Fruit fly (Drosophila melanogaster) whole organism, embryonic: Measurements from ENCODE around the gene ghi.
A peak's percentile ranks its signal among the peaks of the same experiment; 100 is the strongest.

ENCODE experiments used
- CG11456 ChIP-seq: fragments of 200-800 bp; sonication (Bioruptor generic); IDR thresholded peaks from 3 replicates; pipeline ENCODE4 v1.3.6; 2022; ENCODE audit warnings: missing biosample characterization, missing genetic modification characterization
- CG11560 ChIP-seq: fragments of 200-800 bp; sonication (Bioruptor generic); IDR thresholded peaks from 3 replicates; pipeline ENCODE4 v1.3.6; 2022; ENCODE audit warnings: missing biosample characterization, missing genetic modification characterization
- CG11723 ChIP-seq: fragments of 200-800 bp; sonication (Bioruptor generic); optimal IDR thresholded peaks from 2 replicates; lab custom pipeline; 2017; ENCODE audit warnings: missing biosample characterization, mild to moderate bottlenecking, missing genetic modification characterization
- CG12236 ChIP-seq: fragments of 200-800 bp; sonication (Bioruptor generic); optimal IDR thresholded peaks from 2 replicates; lab custom pipeline; 2016; ENCODE audit warnings: missing biosample characterization, missing genetic modification characterization
- CG13424 ChIP-seq: fragments of 200-800 bp; sonication (Bioruptor generic); optimal IDR thresholded peaks from 2 replicates; lab custom pipeline; 2019; ENCODE audit warnings: missing biosample characterization, mild to moderate bottlenecking, missing genetic modification characterization, moderate library complexity
- CG14441 ChIP-seq: fragments of 200-800 bp; sonication (Bioruptor generic); IDR thresholded peaks from 2 replicates; pipeline ENCODE4 v1.3.6; 2022; ENCODE audit warnings: missing biosample characterization, missing genetic modification characterization
- CG17359 ChIP-seq: fragments of 200-800 bp; sonication (Bioruptor generic); optimal IDR thresholded peaks from 3 replicates; lab custom pipeline; 2018; ENCODE audit warnings: missing biosample characterization, mild to moderate bottlenecking, missing genetic modification characterization, moderate library complexity
- CG17802 ChIP-seq: fragments of 200-800 bp; sonication (Bioruptor generic); optimal IDR thresholded peaks from 2 replicates; lab custom pipeline; 2018; ENCODE audit warnings: missing biosample characterization, mild to moderate bottlenecking, missing genetic modification characterization, moderate library complexity
- CG18011 ChIP-seq: fragments of 200-800 bp; sonication (Bioruptor generic); optimal IDR thresholded peaks from 2 replicates; lab custom pipeline; 2017; ENCODE audit warnings: missing biosample characterization, missing genetic modification characterization, mild to moderate bottlenecking, moderate library complexity, missing genotype
- CG30020 ChIP-seq: fragments of 200-800 bp; optimal IDR thresholded peaks from 2 replicates; lab custom pipeline; 2019; ENCODE audit warnings: missing biosample characterization, mild to moderate bottlenecking, missing genetic modification characterization, moderate library complexity
- CG33557 ChIP-seq: fragments of 200-800 bp; sonication (Bioruptor generic); optimal IDR thresholded peaks from 2 replicates; lab custom pipeline; 2019; ENCODE audit warnings: missing biosample characterization, mild to moderate bottlenecking, missing genetic modification characterization, moderate library complexity
- CG7556 ChIP-seq: fragments of 200-800 bp; sonication (Bioruptor generic); optimal IDR thresholded peaks from 2 replicates; lab custom pipeline; 2017; ENCODE audit warnings: missing biosample characterization, mild to moderate bottlenecking, missing genetic modification characterization
- CG7928 ChIP-seq: fragments of 200-800 bp; sonication (Bioruptor generic); optimal IDR thresholded peaks from 2 replicates; lab custom pipeline; 2017; ENCODE audit warnings: missing biosample characterization, mild to moderate bottlenecking, missing genetic modification characterization
- CG9215 ChIP-seq: fragments of 200-800 bp; sonication (Bioruptor generic); IDR thresholded peaks from 2 replicates; pipeline ENCODE4 v1.3.6; 2022; ENCODE audit warnings: missing biosample characterization, missing genetic modification characterization
- CG9817 ChIP-seq: fragments of 200-800 bp; sonication (Bioruptor generic); optimal IDR thresholded peaks from 2 replicates; lab custom pipeline; 2018; ENCODE audit warnings: missing biosample characterization, mild to moderate bottlenecking, missing genetic modification characterization, moderate library complexity
- Camta ChIP-seq: fragments of 200-800 bp; sonication (Bioruptor generic); optimal IDR thresholded peaks from 2 replicates; lab custom pipeline; 2016; ENCODE audit warnings: missing biosample characterization, missing genetic modification characterization
- Dek ChIP-seq: fragments of 200-800 bp; sonication (Bioruptor generic); optimal IDR thresholded peaks from 3 replicates; lab custom pipeline; 2019; ENCODE audit warnings: missing biosample characterization, mild to moderate bottlenecking, missing genetic modification characterization, moderate library complexity
- Drgx ChIP-seq: fragments of 200-800 bp; sonication (Bioruptor generic); IDR thresholded peaks from 2 replicates; pipeline ENCODE4 v1.3.6; 2022; ENCODE audit warnings: missing biosample characterization, missing genetic modification characterization
- Ets97D ChIP-seq: fragments of 200-800 bp; sonication (Bioruptor generic); optimal IDR thresholded peaks from 3 replicates; lab custom pipeline; 2016; ENCODE audit warnings: missing biosample characterization, missing genetic modification characterization
- Fer1 ChIP-seq: fragments of 200-800 bp; sonication (Bioruptor generic); optimal IDR thresholded peaks from 2 replicates; lab custom pipeline; 2017; ENCODE audit warnings: missing biosample characterization, mild to moderate bottlenecking, missing genetic modification characterization
- Fer2 ChIP-seq: fragments of 200-800 bp; sonication (Bioruptor generic); optimal IDR thresholded peaks from 2 replicates; lab custom pipeline; 2018; ENCODE audit warnings: missing biosample characterization, mild to moderate bottlenecking, missing genetic modification characterization, moderate library complexity
- HLHmδ ChIP-seq: fragments of 200-800 bp; sonication (Bioruptor generic); optimal IDR thresholded peaks from 2 replicates; lab custom pipeline; 2018; ENCODE audit warnings: missing biosample characterization, mild to moderate bottlenecking, missing genetic modification characterization, moderate library complexity
- Lim3 ChIP-seq: fragments of 200-800 bp; sonication (Bioruptor generic); IDR thresholded peaks from 2 replicates; pipeline ENCODE4 v1.3.6; 2022; ENCODE audit warnings: missing biosample characterization, missing genetic modification characterization
- NK7.1 ChIP-seq: fragments of 200-800 bp; sonication (Bioruptor generic); optimal IDR thresholded peaks from 3 replicates; lab custom pipeline; 2016; ENCODE audit warnings: missing biosample characterization, missing genetic modification characterization
- Nf-YC ChIP-seq: fragments of 200-800 bp; optimal IDR thresholded peaks from 3 replicates; lab custom pipeline; 2019; ENCODE audit warnings: missing biosample characterization, mild to moderate bottlenecking, missing genetic modification characterization, moderate library complexity
- PHDP ChIP-seq: fragments of 200-800 bp; sonication (Bioruptor generic); optimal IDR thresholded peaks from 3 replicates; lab custom pipeline; 2018; ENCODE audit warnings: missing biosample characterization, mild to moderate bottlenecking, missing genetic modification characterization, moderate library complexity
- Sin3A ChIP-seq: fragments of >200 bp; optimal IDR thresholded peaks from 2 replicates; lab custom pipeline; 2018
- Sox102F ChIP-seq: fragments of 200-800 bp; sonication (Bioruptor generic); optimal IDR thresholded peaks from 2 replicates; lab custom pipeline; 2018; ENCODE audit warnings: missing biosample characterization, mild to moderate bottlenecking, missing genetic modification characterization, moderate library complexity
- ac ChIP-seq: fragments of 200-800 bp; sonication (Bioruptor generic); optimal IDR thresholded peaks from 3 replicates; lab custom pipeline; 2017; ENCODE audit warnings: missing biosample characterization, mild to moderate bottlenecking, missing genetic modification characterization
- aop ChIP-seq: fragments of 200-800 bp; sonication (Bioruptor generic); IDR thresholded peaks from 2 replicates; pipeline ENCODE4 v1.3.6; 2022; ENCODE audit warnings: missing biosample characterization, missing genetic modification characterization
- bbx ChIP-seq: fragments of 200-800 bp; sonication (Bioruptor generic); IDR thresholded peaks from 2 replicates; pipeline ENCODE4 v1.3.6; 2022; ENCODE audit warnings: missing biosample characterization, missing genetic modification characterization; ENCODE audit not compliant: partially characterized antibody
- chif ChIP-seq, 2 experiments: fragments of 200-800 bp; sonication (Bioruptor generic); optimal IDR thresholded peaks; 3 replicates each; lab custom pipeline; 2016; ENCODE audit warnings: missing biosample characterization in 2 of 2, missing genetic modification characterization in 2 of 2
- cwo ChIP-seq: fragments of 200-800 bp; sonication (Bioruptor generic); optimal IDR thresholded peaks from 3 replicates; lab custom pipeline; 2017; ENCODE audit warnings: missing biosample characterization, missing genetic modification characterization, mild to moderate bottlenecking, moderate library complexity, missing genetic modification reagents
- hkb ChIP-seq, 2 experiments: fragments of 200-800 bp in 1 of 2; fragments of >200 bp in 1 of 2; sonication (Bioruptor generic) in 1 of 2; IDR thresholded peaks in 1 of 2; optimal IDR thresholded peaks in 1 of 2; 2 replicates each; pipeline versions ENCODE4 v1.3.6 to Lab custom; 2017 to 2022; ENCODE audit warnings: missing biosample characterization in 1 of 2, missing genetic modification characterization in 1 of 2
- maf-S ChIP-seq: fragments of 200-800 bp; sonication (Bioruptor generic); optimal IDR thresholded peaks from 2 replicates; lab custom pipeline; 2016; ENCODE audit warnings: missing biosample characterization, missing genetic modification characterization
- mirr ChIP-seq: fragments of 200-800 bp; sonication (Bioruptor generic); optimal IDR thresholded peaks from 3 replicates; lab custom pipeline; 2018; ENCODE audit warnings: missing biosample characterization, mild to moderate bottlenecking, missing genetic modification characterization
- oc ChIP-seq: fragments of 200-800 bp; sonication (Bioruptor generic); optimal IDR thresholded peaks from 2 replicates; lab custom pipeline; 2018; ENCODE audit warnings: missing biosample characterization, mild to moderate bottlenecking, missing genetic modification characterization, moderate library complexity
- org-1 ChIP-seq: fragments of 200-800 bp; sonication (Bioruptor generic); optimal IDR thresholded peaks from 2 replicates; lab custom pipeline; 2017; ENCODE audit warnings: missing biosample characterization, missing genetic modification characterization
- otp ChIP-seq: fragments of 200-800 bp; sonication (Bioruptor generic); IDR thresholded peaks from 3 replicates; pipeline ENCODE4, ENCODE4 v1.3.6; 2022; ENCODE audit warnings: missing biosample characterization, missing genetic modification characterization
- pho ChIP-seq: fragments of 200-800 bp; sonication (Bioruptor generic); optimal IDR thresholded peaks from 2 replicates; lab custom pipeline; 2016; ENCODE audit warnings: missing biosample characterization, missing genetic modification characterization
- phol ChIP-seq: fragments of 200-800 bp; sonication (Bioruptor generic); optimal IDR thresholded peaks from 3 replicates; lab custom pipeline; 2018; ENCODE audit warnings: missing biosample characterization, mild to moderate bottlenecking, missing genetic modification characterization, moderate library complexity
- sd ChIP-seq: fragments of 200-800 bp; sonication (Bioruptor generic); optimal IDR thresholded peaks from 3 replicates; lab custom pipeline; 2018; ENCODE audit warnings: missing biosample characterization, mild to moderate bottlenecking, missing genetic modification characterization, moderate library complexity
- sim ChIP-seq: fragments of 200-800 bp; sonication (Bioruptor generic); IDR thresholded peaks from 2 replicates; pipeline ENCODE4 v1.3.6; 2022; ENCODE audit warnings: missing biosample characterization, missing genetic modification characterization
- sima ChIP-seq: fragments of 200-800 bp; sonication (Bioruptor generic); optimal IDR thresholded peaks from 2 replicates; lab custom pipeline; 2016; ENCODE audit warnings: missing biosample characterization, missing genetic modification characterization
- slbo ChIP-seq: fragments of 200-800 bp; sonication (Bioruptor generic); IDR thresholded peaks from 2 replicates; pipeline ENCODE4 v1.3.6; 2022; ENCODE audit warnings: missing biosample characterization, missing genetic modification characterization
- so ChIP-seq: fragments of 200-800 bp; sonication (Bioruptor generic); IDR thresholded peaks from 3 replicates; pipeline ENCODE4 v1.3.6; 2022; ENCODE audit warnings: missing biosample characterization, missing genetic modification characterization
- stc ChIP-seq: fragments of 200-800 bp; sonication (Bioruptor generic); IDR thresholded peaks from 2 replicates; pipeline ENCODE4 v1.3.6; 2022; ENCODE audit warnings: missing biosample characterization, missing genetic modification characterization
- toy ChIP-seq: fragments of 200-800 bp; sonication (Bioruptor generic); IDR thresholded peaks from 2 replicates; pipeline ENCODE4 v1.3.6; 2022; ENCODE audit warnings: missing biosample characterization, missing genetic modification characterization
- zen2 ChIP-seq: fragments of 200-800 bp; sonication (Bioruptor generic); IDR thresholded peaks from 3 replicates; pipeline ENCODE4 v1.3.6; 2022; ENCODE audit warnings: missing biosample characterization, missing genetic modification characterization; ENCODE audit not compliant: partially characterized antibody

ghi gene

DNA sequence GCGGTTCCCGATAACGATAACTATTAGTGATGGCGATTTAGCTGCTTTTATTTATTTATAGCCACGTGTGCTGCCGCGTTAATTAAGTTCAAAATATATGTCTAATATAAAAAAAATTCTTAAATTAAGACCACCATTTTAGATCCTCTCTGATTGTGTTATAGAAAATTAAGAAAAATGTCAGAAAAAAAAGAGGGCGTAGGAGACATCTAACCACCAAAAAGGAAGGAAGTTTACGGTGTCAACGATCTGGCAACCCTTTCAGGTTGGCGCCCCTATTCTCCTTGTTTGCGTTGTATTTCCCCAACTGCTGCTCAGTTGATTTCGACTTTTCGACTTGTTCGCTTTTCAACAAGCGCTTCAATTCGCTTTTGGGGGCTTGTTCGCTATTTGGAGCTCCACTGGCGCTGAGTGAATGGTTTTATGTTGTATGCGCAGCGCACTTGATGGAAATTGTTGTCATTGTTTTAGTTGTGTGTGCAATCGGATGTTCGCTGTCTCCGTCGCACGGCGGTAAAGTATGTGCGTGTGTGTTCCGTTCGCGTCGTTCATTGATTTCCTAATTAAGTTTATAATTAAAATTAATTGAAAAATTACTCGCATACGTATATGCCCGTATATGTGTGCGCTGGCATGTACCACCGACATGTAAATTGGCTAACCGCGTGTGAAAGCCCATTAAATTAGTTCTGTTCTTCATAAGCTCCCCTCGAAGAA, 9.3 kb downstream of the ghi start, which contains the start of the genes CG3434 and CG44838 (continued):
- no peak for TF ChIP-seq sim (GFP tag; lab: Robert Waterston, UW)
- TF ChIP-seq CG12236, result peak; percentile 2
- TF ChIP-seq cwo, result peak; percentile 75
- peak; percentile 58 for TF ChIP-seq CG18011 (GFP tag; lab: Kevin White, UChicago)
- peak; percentile 58 for TF ChIP-seq CG17802 (tag; lab: Kevin White, UChicago)
- TF ChIP-seq Drgx (GFP tag; lab: Robert Waterston, UW), result peak; percentile 58
- peak; percentile 64 for TF ChIP-seq CG11723
- peak; percentile 2 for TF ChIP-seq Sin3A
- peak; percentile 79 for TF ChIP-seq CG11456 (GFP tag; lab: Robert Waterston, UW)
- TF ChIP-seq Nf-YC (tag; lab: Kevin White, UChicago), result peak; percentile 85
- TF ChIP-seq org-1 (GFP tag; lab: Kevin White, UChicago), result no peak
- no peak for TF ChIP-seq hkb (optimal IDR thresholded peaks at IDR 0.05; lab: Kevin White, UChicago)
- peak; percentile 80 for TF ChIP-seq hkb (GFP tag; IDR thresholded peaks at IDR 0.05; lab: Robert Waterston, UW)
- peak; percentile 79 for TF ChIP-seq Sox102F (GFP tag; lab: Kevin White, UChicago)
- no peak for TF ChIP-seq HLHmδ (GFP tag; lab: Kevin White, UChicago)
- peak; percentile 78 for TF ChIP-seq Ets97D (GFP tag; lab: Kevin White, UChicago)
- peak; percentile 78 for TF ChIP-seq stc (GFP tag; lab: Robert Waterston, UW)
- peak; percentile 75 for TF ChIP-seq CG30020
- peak; percentile 69 for TF ChIP-seq Fer2 (tag; lab: Kevin White, UChicago)
- peak; percentile 35 for TF ChIP-seq maf-S (GFP tag; lab: Kevin White, UChicago)
- TF ChIP-seq PHDP (tag; lab: Kevin White, UChicago), result peak; percentile 81
- TF ChIP-seq sd (tag; lab: Kevin White, UChicago), result peak; percentile 49
- peak; percentile 76 for TF ChIP-seq CG14441 (GFP tag; lab: Robert Waterston, UW)
- peak; percentile 79 for TF ChIP-seq CG17359
- TF ChIP-seq slbo (GFP tag; lab: Robert Waterston, UW), result peak; percentile 81
- TF ChIP-seq Fer1 (GFP tag; lab: Kevin White, UChicago), result peak; percentile 86
- no peak for TF ChIP-seq Lim3 (GFP tag; lab: Robert Waterston, UW)
- peak; percentile 49 for TF ChIP-seq oc (tag; lab: Kevin White, UChicago)
- TF ChIP-seq mirr (GFP tag; lab: Kevin White, UChicago), result peak; percentile 44
- no peak for TF ChIP-seq ac
- peak; percentile 58 for TF ChIP-seq CG7928 (GFP tag; lab: Kevin White, UChicago)
- peak; percentile 82 for TF ChIP-seq CG33557 (GFP tag; lab: Kevin White, UChicago)
- peak; percentile 82 for TF ChIP-seq pho (GFP tag; lab: Kevin White, UChicago)
- TF ChIP-seq CG9215 (GFP tag; lab: Robert Waterston, UW), result peak; percentile 58
- no peak for TF ChIP-seq zen2 (GFP tag; lab: Robert Waterston, UW)
- peak; percentile 74 for TF ChIP-seq CG9817 (tag; lab: Kevin White, UChicago)
- TF ChIP-seq chif (GFP tag; optimal IDR thresholded peaks at IDR 0.05; lab: Kevin White, UChicago), result peak; percentile 58 to 78
- TF ChIP-seq phol (tag; lab: Kevin White, UChicago), result peak; percentile 96
- no peak for TF ChIP-seq so (GFP tag; lab: Robert Waterston, UW)
- TF ChIP-seq bbx (GFP tag; lab: Robert Waterston, UW), result peak; percentile 25; the same call in 1 of the 2 replicates
- peak; percentile 87 for TF ChIP-seq CG13424 (tag; lab: Kevin White, UChicago)
- TF ChIP-seq sima, result peak; percentile 29
- TF ChIP-seq NK7.1 (GFP tag; lab: Kevin White, UChicago), result peak; percentile 51
- peak; percentile 35 for TF ChIP-seq Camta (GFP tag; lab: Kevin White, UChicago)
- no peak for TF ChIP-seq aop (GFP tag; lab: Robert Waterston, UW)
- TF ChIP-seq toy (GFP tag; lab: Robert Waterston, UW), result no peak
- TF ChIP-seq CG11560 (tag; lab: Robert Waterston, UW), result no peak; the same call in 2 of the 3 replicates
- peak; percentile 77 for TF ChIP-seq Dek (tag; lab: Kevin White, UChicago)
- peak; percentile 72; the same call in 2 of the 3 replicates for TF ChIP-seq otp (GFP tag; lab: Robert Waterston, UW)
- peak; percentile 72 for TF ChIP-seq CG7556 (GFP tag; lab: Kevin White, UChicago)
